Worm (Caenorhabditis elegans): ENCODE results near the gene rbmx-2.

rbmx-2 gene

ce11 chrII:6202910-6203309 is 6.2 kb upstream of the rbmx-2 start, which contains the start of gene C30B5.17:
TSS of gene C30B5.17 (minus strand) at chrII:6203010.
- TF ChIP-seq attf-3 (GFP tag; conservative IDR thresholded peaks at IDR 0.05) (no peak), ama-1 (optimal IDR thresholded peaks at IDR 0.05) (no peak), ama-1 (GFP tag; optimal IDR thresholded peaks at IDR 0.05) (no peak), mcd-1 (GFP tag; IDR thresholded peaks at IDR 0.05) (no peak), hlh-12 (tag; optimal IDR thresholded peaks at IDR 0.05) (no peak), sptf-2 (GFP tag; optimal IDR thresholded peaks at IDR 0.05) (no peak), snpc-4 (GFP tag; optimal IDR thresholded peaks at IDR 0.05) (no peak), snpc-4 (tag; optimal IDR thresholded peaks at IDR 0.05) (no peak)

DNA sequence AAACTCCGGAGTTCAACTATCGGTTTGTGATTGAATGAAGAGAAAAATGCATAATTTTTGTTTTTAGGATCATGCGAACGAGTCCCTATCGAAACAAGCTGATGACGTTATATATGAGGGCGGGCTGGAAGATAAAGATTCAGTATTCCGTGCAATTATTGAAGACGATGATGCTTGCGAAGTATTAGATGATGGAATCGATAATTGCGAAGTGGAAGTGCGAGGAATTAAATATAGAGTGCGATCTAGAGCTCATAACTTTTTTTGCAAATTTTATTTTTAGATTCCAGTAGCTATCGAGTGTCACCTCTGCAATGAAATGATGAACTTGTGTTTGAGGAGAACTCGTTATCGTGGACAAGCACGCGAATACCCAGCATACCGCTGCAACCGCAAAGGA is 2.3 kb upstream of the rbmx-2 start:
- TF ChIP-seq ztf-28 (GFP tag; IDR thresholded peaks at IDR 0.05) = no peak
- 0 out of 2 replicates have a peak, but pooled peaks have one; percentile 56 for TF ChIP-seq madf-3 (GFP tag; IDR thresholded peaks at IDR 0.05)

DNA sequence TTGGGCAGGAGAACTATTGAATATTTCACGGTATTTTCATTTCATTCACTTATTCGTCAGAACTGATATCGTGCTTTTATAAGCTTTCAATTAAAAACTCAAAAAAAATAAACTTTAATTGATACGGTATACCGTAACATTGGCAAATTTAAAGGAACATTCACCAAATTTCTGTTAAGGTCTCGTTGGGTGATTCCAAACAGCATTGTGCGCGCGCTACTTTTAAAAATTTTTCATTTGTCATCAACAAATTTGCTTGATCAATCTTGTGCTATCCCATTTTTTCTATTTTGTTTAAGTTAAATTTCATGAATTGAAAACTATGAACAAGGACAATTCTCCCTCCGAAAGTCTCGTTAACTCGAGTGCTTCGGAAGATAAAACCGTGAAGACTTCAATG is 1.7 kb upstream of the rbmx-2 start, which contains the start of gene szy-4:
Gene szy-4 (plus strand): TSS at position 229 of the 400 bp plus-strand sequence.
- TF ChIP-seq F33H1.4 (GFP tag; IDR thresholded peaks at IDR 0.05) (peak; percentile 86), Y67H2A.10 (GFP tag; conservative IDR thresholded peaks at IDR 0.05) (no peak), lsl-1 (GFP tag; optimal IDR thresholded peaks at IDR 0.05) (peak; percentile 86), cebp-2 (GFP tag; IDR thresholded peaks at IDR 0.05) (no peak), madf-3 (GFP tag; IDR thresholded peaks at IDR 0.05) (0 out of 2 replicates have a peak, but pooled peaks have one; percentile 33), xnd-1 (tag; optimal IDR thresholded peaks at IDR 0.05) (peak; percentile 68), rpc-1 (optimal IDR thresholded peaks at IDR 0.05) (no peak), rpc-1 (tag; optimal IDR thresholded peaks at IDR 0.05) (no peak), attf-5 (GFP tag; optimal IDR thresholded peaks at IDR 0.05) (no peak), B0019.2 (GFP tag; conservative IDR thresholded peaks at IDR 0.05) (no peak), lin-54 (GFP tag; optimal IDR thresholded peaks at IDR 0.05) (peak; percentile 54), efl-1 (GFP tag; optimal IDR thresholded peaks at IDR 0.05) (peak; percentile 89), F23B12.7 (tag; optimal IDR thresholded peaks at IDR 0.05; ENCODE audit: insufficient read depth) (peak; percentile 54), unc-130 (GFP tag; optimal IDR thresholded peaks at IDR 0.05) (peak; percentile 2), madf-6 (GFP tag; IDR thresholded peaks at IDR 0.05) (peak; percentile 89), ceh-91 (GFP tag; IDR thresholded peaks at IDR 0.05) (peak; percentile 40; the same call in 1 of the 2 replicates), dpl-1 (GFP tag; optimal IDR thresholded peaks at IDR 0.05) (peak; percentile 62), hmg-20 (GFP tag; IDR thresholded peaks at IDR 0.05) (no peak), ztf-18 (tag; optimal IDR thresholded peaks at IDR 0.05) (no peak), madf-8 (GFP tag; conservative IDR thresholded peaks at IDR 0.05) (peak; percentile 71), D2030.7 (GFP tag; IDR thresholded peaks at IDR 0.05) (peak; percentile 53)

DNA sequence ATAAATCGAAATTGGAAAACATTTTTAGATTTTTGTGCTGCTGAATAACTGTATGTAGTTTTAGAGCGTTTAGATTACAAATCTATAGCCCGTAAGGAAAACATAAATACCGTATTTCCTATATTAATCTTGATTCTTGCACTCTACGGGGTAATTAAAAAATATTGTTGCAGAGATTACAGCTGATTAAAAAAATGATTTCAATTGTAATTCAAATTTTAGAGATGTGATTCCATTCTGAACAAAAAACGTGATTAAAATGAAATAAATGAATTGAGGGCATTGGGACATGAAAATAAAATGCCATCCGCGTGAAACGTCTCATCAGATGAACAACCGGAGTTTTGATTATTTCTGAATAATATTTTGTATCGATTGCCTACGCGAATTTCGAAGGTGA is 4.3 kb downstream of the rbmx-2 start, which contains the start of gene cpb-2:
Gene cpb-2 (plus strand): TSS at position 301 of the 400 bp plus-strand sequence.
- no peak for TF ChIP-seq B0035.1 (tag; optimal IDR thresholded peaks at IDR 0.05)
- TF ChIP-seq tbp1 (GFP tag; optimal IDR thresholded peaks at IDR 0.05) = no peak
- no peak for TF ChIP-seq lsl-1 (GFP tag; optimal IDR thresholded peaks at IDR 0.05)
- no peak for TF ChIP-seq hrde-1 (tag; optimal IDR thresholded peaks at IDR 0.05; ENCODE audit: borderline replicate concordance)
- TF ChIP-seq repo-1 (tag; optimal IDR thresholded peaks at IDR 0.05) = no peak

DNA sequence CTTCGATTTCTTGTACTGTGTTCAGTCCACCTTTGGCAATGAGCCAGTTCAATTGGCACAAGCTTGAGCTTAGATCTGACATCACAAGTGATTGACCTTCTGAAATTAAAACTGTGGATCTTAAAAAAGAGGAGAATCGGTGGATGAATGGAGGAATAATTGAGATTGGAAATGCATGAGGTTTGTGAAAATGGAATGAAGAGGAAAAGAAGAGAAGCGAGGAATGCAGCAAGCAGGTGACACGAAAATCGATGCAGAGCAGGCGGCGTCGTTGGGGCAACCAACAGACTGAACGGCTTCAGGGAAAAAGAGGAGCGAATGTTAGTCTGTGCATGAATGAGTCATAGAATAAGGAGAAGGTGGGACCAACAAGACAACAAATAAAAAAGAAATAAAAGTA is 5.5 kb downstream of the rbmx-2 start, which contains the start of gene fkh-8:
Gene fkh-8 (minus strand): TSS at position 101 of the 400 bp plus-strand sequence.
- TF ChIP-seq F55B11.4 (tag; optimal IDR thresholded peaks at IDR 0.05; ENCODE audit: borderline replicate concordance, insufficient read depth) (no peak), D2030.7 (GFP tag; IDR thresholded peaks at IDR 0.05) (no peak)
